Worm (Caenorhabditis elegans) whole organism, early embryonic: ENCODE data around the gene pbs-6.

Experiments used
- ama-1 ChIP-seq: fragments of 150-350 bp; optimal IDR thresholded peaks from 2 replicates; lab custom pipeline; 2014
- flt-1 ChIP-seq: fragments of 200-800 bp; sonication (Bioruptor generic); IDR thresholded peaks from 2 replicates; pipeline ENCODE4 v1.3.6; 2022; ENCODE audit warnings: missing genetic modification characterization, missing compliant biosample characterization
- pes-1 ChIP-seq: fragments of 200-800 bp; sonication (Bioruptor generic); IDR thresholded peaks from 2 replicates; pipeline ENCODE4 v1.3.6; 2022; ENCODE audit warnings: missing genetic modification reagents, missing genetic modification characterization, missing compliant biosample characterization

ce11 chrIII:8283525-8283924, 39.6 kb upstream of the pbs-6 start:
- TF ChIP-seq flt-1 (no peak), ama-1 (lab: Kevin White, UChicago) (no peak), pes-1 (GFP tag; lab: Robert Waterston, UW) (no peak)
